Fruit fly (Drosophila melanogaster): ENCODE measurements around the gene CG45490.
"Not testable (repeated sequence)": the region's sequence is repeated elsewhere in the genome, so short reads cannot be mapped to it uniquely, and the experiment has no call there.

CG45490 gene

DNA sequence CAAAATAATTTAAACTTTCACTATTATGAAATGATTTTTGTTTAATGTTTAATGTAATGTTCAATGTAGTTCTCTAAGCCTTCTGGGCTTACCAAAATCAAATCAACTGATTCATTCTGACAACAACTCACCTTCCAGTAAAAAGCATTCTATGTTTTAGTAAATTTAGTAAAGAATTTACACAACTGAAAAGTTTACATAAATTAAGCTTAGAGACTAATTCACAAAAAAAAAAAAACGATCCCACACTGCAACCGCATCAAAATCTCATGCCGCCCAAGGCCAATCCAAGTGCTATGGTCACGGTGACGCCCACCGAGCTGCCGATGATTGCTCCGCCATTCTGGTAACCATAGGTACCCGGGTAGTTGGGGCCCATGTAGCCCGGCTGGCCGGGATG, 18.9 kb downstream of the CG45490 start, which contains the start of gene CG45487:
Gene CG45487 (minus strand): TSS at position 101 of the 400 bp plus-strand sequence.
- not testable (repeated sequence) for TF ChIP-seq br (GFP tag; optimal IDR thresholded peaks at IDR 0.05); HLH106 (tag; optimal IDR thresholded peaks at IDR 0.05); woc (GFP tag; optimal IDR thresholded peaks at IDR 0.05)

- not testable (repeated sequence) for TF ChIP-seq dl (GFP tag; optimal IDR thresholded peaks at IDR 0.05; ENCODE audit: insufficient read depth in 1 of 2, partially characterized antibody in 2 of 2); CG32264 (GFP tag; optimal IDR thresholded peaks at IDR 0.05); Abd-B (GFP tag; optimal IDR thresholded peaks at IDR 0.05)
These were observed 24.1 kb downstream of the CG45490 start, which contains the start of gene CG45486 for dm6 chrX:19910017-19910416. Gene CG45486, minus strand, starts transcription at chrX:19910117.

dm6 chrX:19899978-19900377, 34.1 kb downstream of the CG45490 start:
- TF ChIP-seq Sp1 (GFP tag; optimal IDR thresholded peaks at IDR 0.05), result no peak
- no peak for TF ChIP-seq dl (GFP tag; optimal IDR thresholded peaks at IDR 0.05; ENCODE audit: insufficient read depth in 1 of 2, partially characterized antibody in 2 of 2)
- no peak for TF ChIP-seq GATAd (GFP tag; optimal IDR thresholded peaks at IDR 0.05)
- TF ChIP-seq N (GFP tag; optimal IDR thresholded peaks at IDR 0.05), result no peak
- TF ChIP-seq CG32264 (GFP tag; optimal IDR thresholded peaks at IDR 0.05), result no peak
- TF ChIP-seq Dif (GFP tag; optimal IDR thresholded peaks at IDR 0.05; ENCODE audit: partially characterized antibody), result no peak
- no peak for TF ChIP-seq fru (GFP tag; optimal IDR thresholded peaks at IDR 0.05)
- TF ChIP-seq jim (GFP tag; optimal IDR thresholded peaks at IDR 0.05), result no peak
- no peak for TF ChIP-seq tai (GFP tag; optimal IDR thresholded peaks at IDR 0.05)
- TF ChIP-seq dsf (GFP tag; optimal IDR thresholded peaks at IDR 0.05; ENCODE audit: borderline replicate concordance), result no peak
- TF ChIP-seq woc (GFP tag; optimal IDR thresholded peaks at IDR 0.05), result no peak
- no peak for TF ChIP-seq dmrt93B (GFP tag; optimal IDR thresholded peaks at IDR 0.05)
- no peak for TF ChIP-seq h (GFP tag; optimal IDR thresholded peaks at IDR 0.05)
- TF ChIP-seq Hnf4 (GFP tag; optimal IDR thresholded peaks at IDR 0.05), result no peak
- no peak for TF ChIP-seq br (GFP tag; optimal IDR thresholded peaks at IDR 0.05)
- no peak for TF ChIP-seq sv (GFP tag; optimal IDR thresholded peaks at IDR 0.05)

- no peak for TF ChIP-seq Mio (GFP tag; optimal IDR thresholded peaks at IDR 0.05)
- peak; percentile 45 for TF ChIP-seq woc (GFP tag; optimal IDR thresholded peaks at IDR 0.05)
- TF ChIP-seq br (GFP tag; optimal IDR thresholded peaks at IDR 0.05), result peak; percentile 19
These were observed 36.1 kb downstream of the CG45490 start for dm6 chrX:19897991-19898473.

DNA sequence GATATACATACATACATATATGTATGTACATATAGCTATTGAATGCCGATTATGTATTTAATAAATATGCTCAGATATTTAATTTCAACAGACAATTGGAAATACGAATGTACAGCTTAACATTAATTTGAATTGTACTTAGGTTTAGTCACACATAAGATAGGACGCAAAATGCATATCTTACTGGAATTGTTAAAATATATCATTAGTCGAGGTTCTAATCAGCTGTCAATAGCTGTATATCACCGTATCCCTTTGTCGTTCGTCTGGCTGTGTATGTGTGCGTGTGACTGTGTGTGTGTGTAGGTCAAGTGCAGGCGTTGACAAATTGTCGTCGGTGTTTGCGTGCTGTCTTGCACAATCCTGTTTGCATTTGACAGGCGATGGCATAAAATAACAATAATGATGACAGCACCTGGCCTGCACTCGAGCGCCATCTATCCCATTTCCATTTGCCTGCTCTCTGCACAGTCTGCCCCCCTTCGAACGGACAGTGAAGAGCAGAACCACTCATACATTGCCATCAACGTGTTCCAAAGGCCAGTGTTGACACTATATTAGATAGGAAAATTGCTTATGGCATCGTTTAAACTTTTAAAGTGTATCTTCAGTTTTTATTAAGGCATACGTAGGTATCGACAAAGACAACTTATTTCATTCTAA, 36.6 kb downstream of the CG45490 start:
- TF ChIP-seq Jra (GFP tag; optimal IDR thresholded peaks at IDR 0.05) (no peak), Myc (optimal IDR thresholded peaks at IDR 0.05) (peak; percentile 72), Hr78 (GFP tag; optimal IDR thresholded peaks at IDR 0.05) (no peak), N (GFP tag; optimal IDR thresholded peaks at IDR 0.05) (no peak), Mio (GFP tag; optimal IDR thresholded peaks at IDR 0.05) (no peak), woc (GFP tag; optimal IDR thresholded peaks at IDR 0.05) (peak; percentile 59)

- no peak for TF ChIP-seq fru (GFP tag; optimal IDR thresholded peaks at IDR 0.05)
These were observed 42.0 kb downstream of the CG45490 start for dm6 chrX:19892070-19892469.

dm6 chrX:19890010-19890665, 44.0 kb downstream of the CG45490 start, which contains the start of gene amn:
Gene amn, minus strand, starts transcription at chrX:19890060.
- TF ChIP-seq rgr (GFP tag; optimal IDR thresholded peaks at IDR 0.05) (no peak), Hr78 (GFP tag; optimal IDR thresholded peaks at IDR 0.05) (no peak), woc (GFP tag; optimal IDR thresholded peaks at IDR 0.05) (no peak), Dfd (GFP tag; optimal IDR thresholded peaks at IDR 0.05) (peak; percentile 7), sv (GFP tag; optimal IDR thresholded peaks at IDR 0.05) (no peak), Dif (GFP tag; optimal IDR thresholded peaks at IDR 0.05; ENCODE audit: partially characterized antibody) (no peak)
